Worm (Caenorhabditis elegans) whole organism, young adult: Measurements from ENCODE around the gene F54D5.2.
A peak's percentile ranks its signal among the peaks of the same experiment; 100 is the strongest.

Experiments used
- B0261.1 ChIP-seq: sonication (generic microtip); optimal IDR thresholded peaks from 2 replicates; lab custom pipeline; 2016; ENCODE audit warnings: mild to moderate bottlenecking, missing genetic modification characterization, moderate library complexity, missing compliant biosample characterization
- B0336.3 ChIP-seq: fragments of 200-800 bp; sonication (Bioruptor generic); IDR thresholded peaks from 2 replicates; pipeline ENCODE4 v1.3.6; 2022; ENCODE audit warnings: missing genetic modification characterization, missing compliant biosample characterization
- C06A6.2 ChIP-seq: fragments of 200-800 bp; sonication (Bioruptor generic); conservative IDR thresholded peaks from 2 replicates; pipeline ENCODE4 v1.3.6; 2022; ENCODE audit warnings: missing genetic modification characterization, missing compliant biosample characterization
- F10E7.11 ChIP-seq: sonication (generic microtip); optimal IDR thresholded peaks from 2 replicates; lab custom pipeline; 2017; ENCODE audit warnings: mild to moderate bottlenecking, missing genetic modification characterization, moderate library complexity, missing compliant biosample characterization
- F22D6.2 ChIP-seq: sonication (generic microtip); optimal IDR thresholded peaks from 2 replicates; lab custom pipeline; 2016; ENCODE audit warnings: mild to moderate bottlenecking, missing genetic modification characterization, missing compliant biosample characterization
- F23B12.7 ChIP-seq: sonication (generic microtip); optimal IDR thresholded peaks from 2 replicates; lab custom pipeline; 2017; ENCODE audit warnings: missing genetic modification characterization, mild to moderate bottlenecking, missing compliant biosample characterization, antibody characterized with exemption, moderate library complexity; ENCODE audit not compliant: insufficient read depth
- F37B4.10 ChIP-seq: fragments of 200-800 bp; sonication (Bioruptor generic); IDR thresholded peaks from 2 replicates; pipeline ENCODE4 v1.3.6; 2022; ENCODE audit warnings: missing genetic modification characterization, missing compliant biosample characterization
- F39B2.1 ChIP-seq: fragments of 200-800 bp; sonication (Bioruptor generic); IDR thresholded peaks from 2 replicates; pipeline ENCODE4 v1.3.6; 2022; ENCODE audit warnings: missing genetic modification reagents, missing genetic modification characterization, missing compliant biosample characterization
- F55B11.4 ChIP-seq: sonication (generic microtip); optimal IDR thresholded peaks from 2 replicates; lab custom pipeline; 2016; ENCODE audit warnings: missing compliant biosample characterization, missing genetic modification characterization, borderline replicate concordance; ENCODE audit not compliant: insufficient read depth
- Y53G8AR.9 ChIP-seq: fragments of 200-800 bp; sonication (Bioruptor generic); conservative IDR thresholded peaks from 2 replicates; pipeline ENCODE4 v1.3.6; 2022; ENCODE audit warnings: missing genetic modification reagents, missing genetic modification characterization, missing compliant biosample characterization
- Y67H2A.10 ChIP-seq: fragments of 200-800 bp; sonication (Bioruptor generic); conservative IDR thresholded peaks from 2 replicates; pipeline ENCODE4 v1.3.6; 2022; ENCODE audit warnings: missing genetic modification reagents, missing genetic modification characterization, missing compliant biosample characterization
- akir-1 ChIP-seq: fragments of 200-800 bp; sonication (Bioruptor generic); optimal IDR thresholded peaks from 2 replicates; lab custom pipeline; 2018; ENCODE audit warnings: mild to moderate bottlenecking, missing genetic modification characterization, moderate library complexity, missing compliant biosample characterization
- aptf-2 ChIP-seq: fragments of 200-800 bp; sonication (Bioruptor generic); conservative IDR thresholded peaks from 2 replicates; pipeline ENCODE4 v1.3.6; 2022; ENCODE audit warnings: missing genetic modification reagents, missing genetic modification characterization, missing compliant biosample characterization
- atf-7 ChIP-seq: sonication (generic microtip); optimal IDR thresholded peaks from 2 replicates; lab custom pipeline; 2017; ENCODE audit warnings: mild to moderate bottlenecking, missing genetic modification characterization, missing compliant biosample characterization
- attf-5 ChIP-seq: fragments of 200-800 bp; sonication (Bioruptor generic); optimal IDR thresholded peaks from 2 replicates; lab custom pipeline; 2018; ENCODE audit warnings: mild to moderate bottlenecking, missing genetic modification characterization, missing compliant biosample characterization
- bed-1 ChIP-seq: fragments of 200-800 bp; sonication (Bioruptor generic); IDR thresholded peaks from 2 replicates; pipeline ENCODE4 v1.3.6; 2022; ENCODE audit warnings: missing genetic modification reagents, missing genetic modification characterization, missing compliant biosample characterization
- cebp-1 ChIP-seq, 2 experiments: fragments of 200-800 bp in 1 of 2; sonication (Bioruptor generic) in 1 of 2; sonication (generic microtip) in 1 of 2; IDR thresholded peaks in 1 of 2; optimal IDR thresholded peaks in 1 of 2; 2 replicates each; pipeline versions ENCODE4 v1.3.6 to Lab custom; 2017 to 2022; ENCODE audit warnings: missing compliant biosample characterization in 2 of 2, missing genetic modification characterization in 2 of 2, mild to moderate bottlenecking in 1 of 2, missing genetic modification reagents in 1 of 2, moderate library complexity in 1 of 2
- ceh-27 ChIP-seq: fragments of 200-800 bp; sonication (Bioruptor generic); optimal IDR thresholded peaks from 2 replicates; lab custom pipeline; 2018; ENCODE audit warnings: mild to moderate bottlenecking, missing genetic modification characterization, moderate library complexity, missing compliant biosample characterization
- ceh-79 ChIP-seq: sonication (generic microtip); optimal IDR thresholded peaks from 2 replicates; lab custom pipeline; 2017; ENCODE audit warnings: mild to moderate bottlenecking, missing genetic modification characterization, missing compliant biosample characterization
- ceh-91 ChIP-seq: fragments of 200-800 bp; sonication (Bioruptor generic); IDR thresholded peaks from 2 replicates; pipeline ENCODE4 v1.3.6; 2022; ENCODE audit warnings: missing genetic modification reagents, missing genetic modification characterization, missing compliant biosample characterization
- die-1 ChIP-seq: sonication (generic microtip); optimal IDR thresholded peaks from 2 replicates; lab custom pipeline; 2016; ENCODE audit warnings: missing genotype, mild to moderate bottlenecking, missing genetic modification characterization, missing compliant biosample characterization
- dpff-1 ChIP-seq: sonication (generic microtip); optimal IDR thresholded peaks from 2 replicates; lab custom pipeline; 2017; ENCODE audit warnings: mild to moderate bottlenecking, missing genetic modification characterization, missing compliant biosample characterization
- dpl-1 ChIP-seq: fragments of 150-350 bp; optimal IDR thresholded peaks from 2 replicates; lab custom pipeline; 2014; ENCODE audit warnings: missing biosample characterization, missing genetic modification reagents, missing genetic modification characterization
- efl-1 ChIP-seq: fragments of 150-350 bp; optimal IDR thresholded peaks from 2 replicates; lab custom pipeline; 2014; ENCODE audit warnings: missing biosample characterization, missing genetic modification reagents, missing genetic modification characterization
- hlh-26 ChIP-seq: fragments of 200-800 bp; sonication (Bioruptor generic); conservative IDR thresholded peaks from 2 replicates; pipeline ENCODE4 v1.3.6; 2022; ENCODE audit warnings: missing genetic modification reagents, missing genetic modification characterization, missing compliant biosample characterization
- hsf-1 ChIP-seq: fragments of 200-800 bp; sonication (Bioruptor generic); IDR thresholded peaks from 2 replicates; pipeline ENCODE4 v1.3.6; 2022; ENCODE audit warnings: missing genetic modification reagents, missing genetic modification characterization, missing compliant biosample characterization
- let-526 ChIP-seq: fragments of 200-800 bp; sonication (Bioruptor generic); IDR thresholded peaks from 2 replicates; pipeline ENCODE4 v1.3.6; 2022; ENCODE audit warnings: missing genetic modification reagents, missing genetic modification characterization, missing compliant biosample characterization
- let-607 ChIP-seq, 2 experiments: fragments of 200-800 bp in 1 of 2; sonication (Bioruptor generic) in 1 of 2; sonication (generic microtip) in 1 of 2; optimal IDR thresholded peaks; 2 replicates each; lab custom pipeline; 2016 to 2018; ENCODE audit warnings: mild to moderate bottlenecking in 2 of 2, missing compliant biosample characterization in 2 of 2, missing genetic modification characterization in 2 of 2, moderate library complexity in 2 of 2, missing genotype in 1 of 2
- lin-26 ChIP-seq: fragments of 200-800 bp; sonication (Bioruptor generic); IDR thresholded peaks from 2 replicates; pipeline ENCODE4 v1.3.6; 2022; ENCODE audit warnings: missing genetic modification reagents, missing genetic modification characterization, missing compliant biosample characterization
- lin-35 ChIP-seq, 3 experiments: fragments of 150-350 bp in 2 of 3; sonication (generic microtip) in 1 of 3; optimal IDR thresholded peaks; 2 replicates each; lab custom pipeline; 2014 to 2018; ENCODE audit warnings: missing biosample characterization in 3 of 3, missing genetic modification characterization in 3 of 3, missing genetic modification reagents in 3 of 3
- mcd-1 ChIP-seq: fragments of 200-800 bp; sonication (Bioruptor generic); IDR thresholded peaks from 2 replicates; pipeline ENCODE4 v1.3.6; 2022; ENCODE audit warnings: missing genetic modification reagents, missing genetic modification characterization, missing compliant biosample characterization
- mxl-1 ChIP-seq: sonication (generic microtip); optimal IDR thresholded peaks from 2 replicates; lab custom pipeline; 2016; ENCODE audit warnings: missing genetic modification characterization, missing compliant biosample characterization
- nfya-2 ChIP-seq: fragments of 200-800 bp; sonication (Bioruptor generic); IDR thresholded peaks from 2 replicates; pipeline ENCODE4 v1.3.6; 2022; ENCODE audit warnings: missing genetic modification reagents, missing genetic modification characterization, missing compliant biosample characterization
- nfyb-1 ChIP-seq: fragments of 200-800 bp; sonication (Bioruptor generic); IDR thresholded peaks from 2 replicates; pipeline ENCODE4 v1.3.6; 2022; ENCODE audit warnings: missing genetic modification reagents, missing genetic modification characterization, missing compliant biosample characterization
- nhr-90 ChIP-seq: sonication (generic microtip); optimal IDR thresholded peaks from 2 replicates; lab custom pipeline; 2016; ENCODE audit warnings: missing genotype, mild to moderate bottlenecking, missing genetic modification characterization, missing compliant biosample characterization
- pha-4 ChIP-seq: fragments of 150-350 bp; sonication (generic microtip); optimal IDR thresholded peaks from 2 replicates; lab custom pipeline; 2014; ENCODE audit warnings: missing biosample characterization, missing genetic modification reagents, missing genetic modification characterization
- rec-8 ChIP-seq, 2 experiments: sonication (generic microtip); optimal IDR thresholded peaks; 2 replicates each; lab custom pipeline; 2016; ENCODE audit warnings: mild to moderate bottlenecking in 2 of 2, missing genetic modification characterization in 2 of 2, missing genetic modification reagents in 2 of 2, missing genotype in 2 of 2, missing biosample characterization in 1 of 2, missing compliant biosample characterization in 1 of 2, moderate library complexity in 1 of 2
- repo-1 ChIP-seq: sonication (generic microtip); optimal IDR thresholded peaks from 2 replicates; lab custom pipeline; 2017; ENCODE audit warnings: mild to moderate bottlenecking, missing genetic modification characterization, missing compliant biosample characterization
- rpc-1 ChIP-seq, 2 experiments: fragments of 150-350 bp in 1 of 2; sonication (generic microtip) in 1 of 2; optimal IDR thresholded peaks; 2 replicates each; lab custom pipeline; 2014 to 2018; ENCODE audit warnings: missing biosample characterization in 1 of 2, missing genetic modification characterization in 1 of 2, missing genetic modification reagents in 1 of 2, missing genotype in 1 of 2
- sdz-38 ChIP-seq: sonication (generic microtip); optimal IDR thresholded peaks from 2 replicates; lab custom pipeline; 2016; ENCODE audit warnings: missing genotype, missing genetic modification characterization, missing compliant biosample characterization
- snpc-4 ChIP-seq, 5 experiments: fragments of 150-350 bp in 1 of 5; sonication (generic microtip) in 4 of 5; optimal IDR thresholded peaks; 2 replicates each; lab custom pipeline; 2014 to 2018; ENCODE audit warnings: missing genetic modification characterization in 5 of 5, missing biosample characterization in 3 of 5, antibody characterized with exemption in 2 of 5, mild to moderate bottlenecking in 2 of 5, missing compliant biosample characterization in 2 of 5, missing genotype in 2 of 5, moderate library complexity in 2 of 5, missing genetic modification reagents in 1 of 5
- somi-1 ChIP-seq: fragments of 200-800 bp; sonication (Bioruptor generic); optimal IDR thresholded peaks from 2 replicates; lab custom pipeline; 2018; ENCODE audit warnings: mild to moderate bottlenecking, missing genetic modification characterization, missing compliant biosample characterization
- tbp1 ChIP-seq: fragments of 200-800 bp; sonication (Bioruptor generic); optimal IDR thresholded peaks from 2 replicates; lab custom pipeline; 2018; ENCODE audit warnings: mild to moderate bottlenecking, missing genetic modification characterization, missing compliant biosample characterization
- tbx-9 ChIP-seq: sonication (generic microtip); optimal IDR thresholded peaks from 2 replicates; lab custom pipeline; 2016; ENCODE audit warnings: borderline replicate concordance, missing genetic modification characterization, inconsistent platforms, missing compliant biosample characterization
- zfh-2 ChIP-seq: fragments of 200-800 bp; sonication (Bioruptor generic); conservative IDR thresholded peaks from 2 replicates; pipeline ENCODE4 v1.3.6; 2022; ENCODE audit warnings: missing genetic modification reagents, missing genetic modification characterization, missing compliant biosample characterization
- zim-3 ChIP-seq: sonication (generic microtip); optimal IDR thresholded peaks from 2 replicates; lab custom pipeline; 2017; ENCODE audit warnings: mild to moderate bottlenecking, missing genetic modification characterization, moderate library complexity, missing compliant biosample characterization
- ztf-28 ChIP-seq: fragments of 200-800 bp; sonication (Bioruptor generic); IDR thresholded peaks from 2 replicates; pipeline ENCODE4 v1.3.6; 2022; ENCODE audit warnings: missing genetic modification reagents, missing genetic modification characterization, missing compliant biosample characterization

F54D5.2 gene

DNA sequence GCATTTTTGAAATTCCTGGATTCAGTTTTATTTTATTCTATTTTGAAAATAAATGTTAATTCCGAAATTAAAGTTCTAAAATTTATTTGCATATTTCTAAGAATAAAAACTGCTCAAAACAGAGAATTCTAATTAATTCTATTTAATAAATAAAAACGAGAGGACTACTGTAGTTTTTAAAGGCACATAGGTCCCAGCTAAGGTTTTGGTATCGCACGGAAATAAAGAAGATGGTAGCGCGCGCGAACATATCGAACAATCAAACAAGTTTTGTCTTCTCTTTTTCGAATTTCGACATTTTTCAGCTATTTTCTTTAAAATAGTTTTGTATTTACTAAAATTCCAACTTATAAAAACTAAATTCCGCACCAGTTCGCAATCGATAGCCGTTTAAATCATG, 4.9 kb downstream of the F54D5.2 start (continued):
- TF ChIP-seq zim-3: no peak
- TF ChIP-seq nhr-90 (tag; lab: Kevin White, UChicago): no peak
- TF ChIP-seq F10E7.11 (tag; lab: Kevin White, UChicago): no peak
- TF ChIP-seq snpc-4 (GFP tag; optimal IDR thresholded peaks at IDR 0.05; lab: Kevin White, UChicago): no peak
- TF ChIP-seq snpc-4 (tag; optimal IDR thresholded peaks at IDR 0.05; lab: Kevin White, UChicago): peak in 2 of 4 experiments; percentile 2 to 44
- TF ChIP-seq C06A6.2: no peak
- no peak for TF ChIP-seq hlh-26
- TF ChIP-seq sdz-38 (tag; lab: Kevin White, UChicago): no peak
- TF ChIP-seq cebp-1 (GFP tag; IDR thresholded peaks at IDR 0.05; lab: Robert Waterston, UW): no peak
- no peak for TF ChIP-seq cebp-1 (tag; optimal IDR thresholded peaks at IDR 0.05; lab: Kevin White, UChicago)
- TF ChIP-seq pha-4 (tag; lab: Kevin White, UChicago): no peak
- no peak for TF ChIP-seq Y53G8AR.9 (GFP tag; lab: Robert Waterston, UW)
- no peak for TF ChIP-seq lin-26
- TF ChIP-seq dpff-1: no peak
- peak; percentile 97 for TF ChIP-seq efl-1
- TF ChIP-seq nfyb-1: no peak
- no peak for TF ChIP-seq akir-1 (GFP tag; lab: Kevin White, UChicago)
- TF ChIP-seq F39B2.1 (GFP tag; lab: Robert Waterston, UW): no peak
- TF ChIP-seq tbp1: peak; percentile 60
- TF ChIP-seq F23B12.7: no peak
- no peak for TF ChIP-seq F55B11.4 (tag; lab: Kevin White, UChicago)
- TF ChIP-seq ceh-91 (GFP tag; lab: Robert Waterston, UW): peak; percentile 95
- TF ChIP-seq mxl-1 (tag; lab: Kevin White, UChicago): no peak
- TF ChIP-seq B0336.3 (GFP tag; lab: Robert Waterston, UW): 0 out of 2 replicates have a peak, but pooled peaks have one; percentile 55
- no peak for TF ChIP-seq tbx-9 (tag; lab: Kevin White, UChicago)
- TF ChIP-seq let-526 (GFP tag; lab: Robert Waterston, UW): no peak
- TF ChIP-seq F37B4.10 (GFP tag; lab: Robert Waterston, UW): no peak
- TF ChIP-seq atf-7: no peak
- no peak for TF ChIP-seq B0261.1 (tag; lab: Kevin White, UChicago)
- no peak for TF ChIP-seq ztf-28
- TF ChIP-seq ceh-79: no peak
- TF ChIP-seq lin-35 (GFP tag; optimal IDR thresholded peaks at IDR 0.05; lab: Kevin White, UChicago): peak in 1 of 3 experiments; percentile 77
- TF ChIP-seq aptf-2: no peak
- no peak for TF ChIP-seq ceh-27 (GFP tag; lab: Kevin White, UChicago)
- TF ChIP-seq zfh-2 (GFP tag; lab: Robert Waterston, UW): no peak
- no peak for TF ChIP-seq rpc-1 (optimal IDR thresholded peaks at IDR 0.05; lab: Kevin White, UChicago)
- no peak for TF ChIP-seq rpc-1 (tag; optimal IDR thresholded peaks at IDR 0.05; lab: Kevin White, UChicago)
- TF ChIP-seq nfya-2: no peak
- TF ChIP-seq mcd-1 (GFP tag; lab: Robert Waterston, UW): peak; percentile 46; the same call in 1 of the 2 replicates
- TF ChIP-seq dpl-1 (GFP tag; lab: Kevin White, UChicago): peak; percentile 89
- TF ChIP-seq somi-1 (GFP tag; lab: Kevin White, UChicago): no peak
- no peak for TF ChIP-seq bed-1
- TF ChIP-seq let-607 (tag; optimal IDR thresholded peaks at IDR 0.05; lab: Kevin White, UChicago): no peak
- TF ChIP-seq F22D6.2: no peak
- TF ChIP-seq repo-1: no peak
- TF ChIP-seq Y67H2A.10 (GFP tag; lab: Robert Waterston, UW): no peak
- no peak for TF ChIP-seq die-1 (tag; lab: Kevin White, UChicago)
- no peak for TF ChIP-seq attf-5
- no peak for TF ChIP-seq rec-8 (tag; optimal IDR thresholded peaks at IDR 0.05; lab: Kevin White, UChicago)
- peak; percentile 88 for TF ChIP-seq hsf-1 (GFP tag; lab: Robert Waterston, UW)
